Fruit fly (Drosophila melanogaster) whole organism, prepupa: ENCODE results near the gene CG12446.

Experiments
- CG11902 ChIP-seq: fragments of 200-800 bp; sonication (Bioruptor generic); optimal IDR thresholded peaks from 3 replicates; lab custom pipeline; 2016; ENCODE audit warnings: missing biosample characterization, missing genetic modification characterization
- CG1621 ChIP-seq: fragments of 200-800 bp; sonication (Bioruptor generic); optimal IDR thresholded peaks from 3 replicates; lab custom pipeline; 2018; ENCODE audit warnings: missing biosample characterization, mild to moderate bottlenecking, missing genetic modification characterization
- CG16779 ChIP-seq: fragments of 200-800 bp; sonication (Bioruptor generic); optimal IDR thresholded peaks from 3 replicates; lab custom pipeline; 2017; ENCODE audit warnings: missing biosample characterization, mild to moderate bottlenecking, missing genetic modification characterization
- CG9139 ChIP-seq: fragments of 200-800 bp; sonication (Bioruptor generic); optimal IDR thresholded peaks from 3 replicates; lab custom pipeline; 2017; ENCODE audit warnings: missing biosample characterization, mild to moderate bottlenecking, missing genetic modification characterization
- Hr4 ChIP-seq: fragments of 200-800 bp; sonication (Bioruptor generic); optimal IDR thresholded peaks from 3 replicates; lab custom pipeline; 2016; ENCODE audit warnings: missing biosample characterization, missing genetic modification characterization
- OdsH ChIP-seq: fragments of 200-800 bp; sonication (Bioruptor generic); optimal IDR thresholded peaks from 3 replicates; lab custom pipeline; 2016; ENCODE audit warnings: missing biosample characterization, missing genetic modification characterization
- dsx ChIP-seq: fragments of 200-800 bp; optimal IDR thresholded peaks from 3 replicates; lab custom pipeline; 2019; ENCODE audit warnings: missing biosample characterization, mild to moderate bottlenecking, missing genetic modification characterization, moderate library complexity; ENCODE audit not compliant: poor library complexity, severe bottlenecking
- pdm3 ChIP-seq: fragments of 200-800 bp; sonication (Bioruptor generic); optimal IDR thresholded peaks from 3 replicates; lab custom pipeline; 2016; ENCODE audit warnings: missing biosample characterization, missing genetic modification characterization
- topi ChIP-seq: fragments of 200-800 bp; sonication (Bioruptor generic); optimal IDR thresholded peaks from 3 replicates; lab custom pipeline; 2016; ENCODE audit warnings: missing biosample characterization, missing genetic modification characterization

DNA sequence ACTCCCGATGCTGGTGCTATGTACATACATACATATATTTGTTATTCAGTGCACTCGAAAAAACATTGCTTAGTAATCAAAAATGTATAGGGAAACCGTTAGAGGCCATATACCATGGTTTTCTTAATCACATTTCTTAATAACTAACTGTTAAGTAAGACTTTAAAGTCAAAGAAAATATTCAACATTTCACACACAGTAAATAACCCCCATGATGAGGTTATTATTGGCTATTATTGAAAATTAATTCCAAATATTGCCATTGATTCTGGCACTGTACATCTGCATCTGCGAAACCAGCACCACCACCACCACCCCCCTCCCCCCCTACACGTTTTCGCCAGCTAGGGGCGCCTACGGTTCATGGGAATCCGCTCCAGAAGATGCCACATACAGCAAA lies 35.5 kb upstream of the CG12446 start:
- TF ChIP-seq CG1621 (tag; lab: Kevin White, UChicago) (no peak), CG16779 (no peak), topi (GFP tag; lab: Kevin White, UChicago) (no peak), OdsH (no peak), pdm3 (GFP tag; lab: Kevin White, UChicago) (no peak), CG9139 (GFP tag; lab: Kevin White, UChicago) (no peak), Hr4 (peak; percentile 2), dsx (GFP tag; lab: Kevin White, UChicago) (no peak), CG11902 (GFP tag; lab: Kevin White, UChicago) (no peak)
